Worm (Caenorhabditis elegans): ENCODE measurements around the gene srh-216.

DNA sequence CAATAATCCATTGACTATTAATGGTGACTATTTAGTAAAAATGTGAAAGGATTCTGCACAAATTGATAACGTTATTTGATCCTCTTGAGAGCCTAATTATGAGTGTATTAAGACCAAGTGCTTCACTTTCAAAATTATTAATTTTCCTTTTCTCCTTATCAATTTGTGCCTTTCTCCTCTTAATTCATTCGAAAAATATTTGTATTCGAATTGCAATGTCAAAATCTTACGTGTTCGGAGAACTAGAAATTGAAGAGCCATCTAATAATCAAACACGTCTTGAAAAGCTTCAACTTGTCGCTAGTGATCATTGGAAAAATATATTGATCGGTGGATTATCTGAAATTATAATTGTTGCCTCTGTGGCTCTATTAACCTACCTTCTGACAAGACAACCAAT, 21.1 kb upstream of the srh-216 start, which contains the start of the genes clec-36 and clec-26:
- TF ChIP-seq dao-5 (tag; optimal IDR thresholded peaks at IDR 0.05): no peak
- TF ChIP-seq W03F9.2 (tag; optimal IDR thresholded peaks at IDR 0.05): no peak

Data from whole organism, L4/young adult.